Worm (Caenorhabditis elegans): ENCODE data around the gene Y44A6D.7.

Y44A6D.7 gene

ce11 chrV:20776761-20777160 is 37.8 kb upstream of the Y44A6D.7 start (continued):
- TF ChIP-seq elt-3 (tag; optimal IDR thresholded peaks at IDR 0.05): no peak
- TF ChIP-seq lin-35 (GFP tag; optimal IDR thresholded peaks at IDR 0.05): peak; percentile 64 to 73
- TF ChIP-seq unc-30 (tag; optimal IDR thresholded peaks at IDR 0.05): no peak
- TF ChIP-seq rnt-1 (tag; optimal IDR thresholded peaks at IDR 0.05): peak; percentile 55
- peak; percentile 70 for TF ChIP-seq lin-13 (GFP tag; optimal IDR thresholded peaks at IDR 0.05)
- TF ChIP-seq lir-3 (tag; optimal IDR thresholded peaks at IDR 0.05; ENCODE audit: poor library complexity): peak; percentile 8
- TF ChIP-seq C04F5.9 (tag; optimal IDR thresholded peaks at IDR 0.05): no peak
- peak; percentile 67 for TF ChIP-seq mep-1 (tag; optimal IDR thresholded peaks at IDR 0.05)
- peak; percentile 30 for TF ChIP-seq ztf-4 (tag; optimal IDR thresholded peaks at IDR 0.05)
- peak; percentile 50 for TF ChIP-seq jun-1 (tag; optimal IDR thresholded peaks at IDR 0.05)
- TF ChIP-seq lin-15B (tag; optimal IDR thresholded peaks at IDR 0.05): no peak
- peak in 2 of 3 experiments; percentile 5 to 42 for TF ChIP-seq dpl-1 (GFP tag; optimal IDR thresholded peaks at IDR 0.05)
- TF ChIP-seq tbx-2 (tag; optimal IDR thresholded peaks at IDR 0.05): peak; percentile 69
- TF ChIP-seq nhr-47 (tag; optimal IDR thresholded peaks at IDR 0.05): peak; percentile 70
- peak; percentile 20; the same call in 1 of the 2 replicates for TF ChIP-seq isw-1 (GFP tag; IDR thresholded peaks at IDR 0.05)
- no peak for TF ChIP-seq sox-4 (tag; optimal IDR thresholded peaks at IDR 0.05)
- peak; percentile 35 for TF ChIP-seq nhr-90 (tag; optimal IDR thresholded peaks at IDR 0.05; ENCODE audit: poor library complexity)
- peak; percentile 97 for TF ChIP-seq nhr-19 (GFP tag; conservative IDR thresholded peaks at IDR 0.05)
- TF ChIP-seq egl-13 (tag; optimal IDR thresholded peaks at IDR 0.05): peak; percentile 37
- TF ChIP-seq nhr-84 (tag; optimal IDR thresholded peaks at IDR 0.05): no peak
- peak; percentile 74 for TF ChIP-seq swsn-7 (tag; optimal IDR thresholded peaks at IDR 0.05)
- no peak for TF ChIP-seq zip-4 (GFP tag; optimal IDR thresholded peaks at IDR 0.05)
- TF ChIP-seq mef-2 (tag; optimal IDR thresholded peaks at IDR 0.05): peak; percentile 32
- TF ChIP-seq Y116A8C.19 (tag; optimal IDR thresholded peaks at IDR 0.05; ENCODE audit: borderline replicate concordance): no peak
- TF ChIP-seq nhr-237 (tag; optimal IDR thresholded peaks at IDR 0.05): peak; percentile 69
- peak; percentile 19 for TF ChIP-seq unc-130 (tag; optimal IDR thresholded peaks at IDR 0.05)
- TF ChIP-seq ceh-63 (GFP tag; optimal IDR thresholded peaks at IDR 0.05): no peak
- no peak for TF ChIP-seq blmp-1 (tag; optimal IDR thresholded peaks at IDR 0.05)
- peak; percentile 43 for TF ChIP-seq xbp-1 (tag; optimal IDR thresholded peaks at IDR 0.05)

- TF ChIP-seq lsy-2 (tag; optimal IDR thresholded peaks at IDR 0.05) (peak; percentile 94 to 95), nhr-19 (GFP tag; conservative IDR thresholded peaks at IDR 0.05) (peak; percentile 100), fos-1 (tag; optimal IDR thresholded peaks at IDR 0.05) (peak; percentile 95), sptf-1 (tag; optimal IDR thresholded peaks at IDR 0.05) (no peak), elt-3 (tag; optimal IDR thresholded peaks at IDR 0.05) (peak in 4 of 6 experiments; percentile 48 to 92 (median 86)), isw-1 (GFP tag; IDR thresholded peaks at IDR 0.05) (peak; percentile 93), lin-14 (GFP tag; optimal IDR thresholded peaks at IDR 0.05) (peak; percentile 100), ama-1 (optimal IDR thresholded peaks at IDR 0.05) (peak; percentile 75), ets-5 (GFP tag; IDR thresholded peaks at IDR 0.05) (no peak), mab-9 (GFP tag; IDR thresholded peaks at IDR 0.05) (peak; percentile 95), pax-3 (tag; optimal IDR thresholded peaks at IDR 0.05) (peak; percentile 98), skn-1 (tag; optimal IDR thresholded peaks at IDR 0.05) (peak; percentile 94), tbx-2 (tag; optimal IDR thresholded peaks at IDR 0.05) (peak; percentile 99), aly-2 (tag; optimal IDR thresholded peaks at IDR 0.05) (peak; percentile 67), fkh-8 (tag; optimal IDR thresholded peaks at IDR 0.05) (peak; percentile 100), unc-98 (GFP tag; IDR thresholded peaks at IDR 0.05) (peak; percentile 64; the same call in 1 of the 2 replicates), swsn-7 (tag; optimal IDR thresholded peaks at IDR 0.05) (peak; percentile 100), blmp-1 (tag; optimal IDR thresholded peaks at IDR 0.05) (peak; percentile 69), xbp-1 (tag; optimal IDR thresholded peaks at IDR 0.05) (peak; percentile 99), lin-13 (GFP tag; optimal IDR thresholded peaks at IDR 0.05) (peak; percentile 95), alr-1 (tag; optimal IDR thresholded peaks at IDR 0.05; ENCODE audit: borderline replicate concordance) (no peak), hlh-17 (GFP tag; optimal IDR thresholded peaks at IDR 0.05; ENCODE audit: borderline replicate concordance) (no peak), vab-15 (tag; optimal IDR thresholded peaks at IDR 0.05) (peak; percentile 84), elt-2 (tag; optimal IDR thresholded peaks at IDR 0.05) (peak; percentile 85), dpl-1 (GFP tag; optimal IDR thresholded peaks at IDR 0.05) (peak; percentile 70 to 75 (median 71)), nhr-85 (tag) (peak; percentile 99), unc-130 (tag; optimal IDR thresholded peaks at IDR 0.05) (peak; percentile 98), rnt-1 (tag; optimal IDR thresholded peaks at IDR 0.05) (peak; percentile 94), unc-30 (tag; optimal IDR thresholded peaks at IDR 0.05) (peak; percentile 58), nhr-84 (tag; optimal IDR thresholded peaks at IDR 0.05) (no peak), snu-23 (GFP tag; optimal IDR thresholded peaks at IDR 0.05) (peak; percentile 100), fkh-4 (tag; optimal IDR thresholded peaks at IDR 0.05; ENCODE audit: borderline replicate concordance) (peak; percentile 83), hpl-2 (GFP tag; optimal IDR thresholded peaks at IDR 0.05) (peak; percentile 92), nhr-11 (tag; optimal IDR thresholded peaks at IDR 0.05) (peak; percentile 93)
Observed at ce11 chrV:20778257-20778697, 36.2 kb upstream of the Y44A6D.7 start.

Data from whole organism, L1 larva.